Fruit fly (Drosophila melanogaster): Measurements from ENCODE around the gene CG42523.

The CG42523 gene

dm6 chr2L:4797643-4798042, 34.9 kb downstream of the CG42523 start (continued):
- TF ChIP-seq crp (GFP tag; optimal IDR thresholded peaks at IDR 0.05): no peak
- TF ChIP-seq CG4707 (GFP tag; optimal IDR thresholded peaks at IDR 0.05): no peak
- no peak for TF ChIP-seq Side (GFP tag; optimal IDR thresholded peaks at IDR 0.05)
- no peak for TF ChIP-seq dysf (GFP tag; IDR thresholded peaks at IDR 0.05)
- no peak for TF ChIP-seq Dip3 (GFP tag; optimal IDR thresholded peaks at IDR 0.05)
- no peak for TF ChIP-seq E2f1 (GFP tag; IDR thresholded peaks at IDR 0.05)
- TF ChIP-seq CG11723 (GFP tag; optimal IDR thresholded peaks at IDR 0.05): no peak
- TF ChIP-seq CG16863 (GFP tag; optimal IDR thresholded peaks at IDR 0.05): no peak
- TF ChIP-seq CG6254 (GFP tag; optimal IDR thresholded peaks at IDR 0.05): peak; percentile 28
- no peak for TF ChIP-seq cg (GFP tag; optimal IDR thresholded peaks at IDR 0.05)
- no peak for TF ChIP-seq CG15696 (tag; optimal IDR thresholded peaks at IDR 0.05)
- no peak for TF ChIP-seq nerfin-1 (tag; optimal IDR thresholded peaks at IDR 0.05)
- TF ChIP-seq psq (GFP tag; optimal IDR thresholded peaks at IDR 0.05): no peak
- TF ChIP-seq Spps (tag; optimal IDR thresholded peaks at IDR 0.05): peak; percentile 17
- TF ChIP-seq CG17186 (GFP tag; optimal IDR thresholded peaks at IDR 0.05): no peak
- TF ChIP-seq CG4404 (GFP tag; IDR thresholded peaks at IDR 0.05): peak; percentile 36; the same call in 1 of the 2 replicates
- TF ChIP-seq CG3847 (GFP tag; IDR thresholded peaks at IDR 0.05): no peak
- TF ChIP-seq ara (GFP tag; IDR thresholded peaks at IDR 0.05): peak; percentile 67
- peak; percentile 30 for TF ChIP-seq CG2678 (tag; optimal IDR thresholded peaks at IDR 0.05)
- no peak for TF ChIP-seq CG1024 (GFP tag; IDR thresholded peaks at IDR 0.05)
- TF ChIP-seq CG10979 (tag; optimal IDR thresholded peaks at IDR 0.05): peak; percentile 10
- TF ChIP-seq Blimp-1 (GFP tag; optimal IDR thresholded peaks at IDR 0.05): peak; percentile 84
- no peak for TF ChIP-seq CG13894 (tag; optimal IDR thresholded peaks at IDR 0.05)
- no peak for TF ChIP-seq Dp (GFP tag; optimal IDR thresholded peaks at IDR 0.05)
- no peak for TF ChIP-seq bcd (GFP tag; optimal IDR thresholded peaks at IDR 0.05)
- TF ChIP-seq hbn (GFP tag; IDR thresholded peaks at IDR 0.05; ENCODE audit: partially characterized antibody): no peak
- no peak for TF ChIP-seq CG7556 (GFP tag; optimal IDR thresholded peaks at IDR 0.05)
- no peak for TF ChIP-seq en (GFP tag; optimal IDR thresholded peaks at IDR 0.05)
- TF ChIP-seq fd64A (GFP tag; optimal IDR thresholded peaks at IDR 0.05): no peak
- TF ChIP-seq Dref (GFP tag; IDR thresholded peaks at IDR 0.05): no peak
- TF ChIP-seq ato (GFP tag; IDR thresholded peaks at IDR 0.05; ENCODE audit: partially characterized antibody): no peak
- 0 out of 2 replicates have a peak, but pooled peaks have one; percentile 21 for TF ChIP-seq CG31441 (GFP tag; IDR thresholded peaks at IDR 0.05)
- no peak for TF ChIP-seq dpn (GFP tag; optimal IDR thresholded peaks at IDR 0.05)
- no peak for TF ChIP-seq Lim3 (GFP tag; IDR thresholded peaks at IDR 0.05)
- TF ChIP-seq CrebB (tag; optimal IDR thresholded peaks at IDR 0.05): no peak
- TF ChIP-seq CG7839 (tag; optimal IDR thresholded peaks at IDR 0.05): no peak
- peak; percentile 27 for TF ChIP-seq Ets65A (GFP tag)
- TF ChIP-seq Sox100B (GFP tag; optimal IDR thresholded peaks at IDR 0.05): no peak
- no peak for TF ChIP-seq inv (GFP tag; IDR thresholded peaks at IDR 0.05; ENCODE audit: partially characterized antibody)
- TF ChIP-seq CG11093 (GFP tag; IDR thresholded peaks at IDR 0.05): no peak
- peak in 1 of 3 experiments; percentile 26 for TF ChIP-seq lola (GFP tag; optimal IDR thresholded peaks at IDR 0.05)
- TF ChIP-seq CG18262 (tag; optimal IDR thresholded peaks at IDR 0.05): peak; percentile 44
- TF ChIP-seq Sox102F (GFP tag; optimal IDR thresholded peaks at IDR 0.05): no peak
- TF ChIP-seq Doc2 (GFP tag; IDR thresholded peaks at IDR 0.05): no peak
- TF ChIP-seq CG30020 (tag; optimal IDR thresholded peaks at IDR 0.05): no peak
- no peak for TF ChIP-seq Abd-B (GFP tag; optimal IDR thresholded peaks at IDR 0.05)
- no peak for TF ChIP-seq CG31224 (GFP tag; IDR thresholded peaks at IDR 0.05)
- TF ChIP-seq ci (GFP tag; IDR thresholded peaks at IDR 0.05): no peak
- TF ChIP-seq croc (GFP tag; conservative IDR thresholded peaks at IDR 0.05): no peak
- TF ChIP-seq CG8388 (GFP tag; optimal IDR thresholded peaks at IDR 0.05): no peak
- peak; percentile 51 for TF ChIP-seq CG2712 (tag; optimal IDR thresholded peaks at IDR 0.05)

Data from whole organism, embryonic.